Worm (Caenorhabditis elegans) whole organism, late embryonic: ENCODE results near the gene ech-9.

Experiments
- C08G9.2 ChIP-seq: sonication (generic microtip); optimal IDR thresholded peaks from 2 replicates; lab custom pipeline; 2016; ENCODE audit warnings: mild to moderate bottlenecking, missing genetic modification characterization, moderate library complexity, missing compliant biosample characterization
- F13H6.1 ChIP-seq: sonication (generic microtip); optimal IDR thresholded peaks from 2 replicates; lab custom pipeline; 2016; ENCODE audit warnings: missing genetic modification characterization, missing compliant biosample characterization
- T23F11.4 ChIP-seq: fragments of 200-800 bp; sonication (Bioruptor generic); optimal IDR thresholded peaks from 2 replicates; lab custom pipeline; 2018; ENCODE audit warnings: mild to moderate bottlenecking, missing genetic modification characterization, missing compliant biosample characterization
- ama-1 ChIP-seq: fragments of 150-350 bp; optimal IDR thresholded peaks from 2 replicates; lab custom pipeline; 2014
- ceh-14 ChIP-seq: sonication (generic microtip); optimal IDR thresholded peaks from 2 replicates; lab custom pipeline; 2016; ENCODE audit warnings: missing genotype, missing genetic modification characterization, missing compliant biosample characterization
- ceh-19 ChIP-seq: fragments of 200-800 bp; sonication (Bioruptor generic); optimal IDR thresholded peaks from 2 replicates; lab custom pipeline; 2018; ENCODE audit warnings: mild to moderate bottlenecking, missing genetic modification characterization, missing compliant biosample characterization
- ceh-24 ChIP-seq: sonication (generic microtip); optimal IDR thresholded peaks from 2 replicates; lab custom pipeline; 2016; ENCODE audit warnings: mild to moderate bottlenecking, missing genetic modification characterization, missing compliant biosample characterization
- ceh-31 ChIP-seq: sonication (generic microtip); optimal IDR thresholded peaks from 2 replicates; lab custom pipeline; 2016; ENCODE audit warnings: missing genetic modification characterization, missing compliant biosample characterization
- ceh-45 ChIP-seq: fragments of 200-800 bp; sonication (Bioruptor generic); IDR thresholded peaks from 2 replicates; pipeline ENCODE4 v1.3.6; 2022; ENCODE audit warnings: missing genetic modification reagents, missing genetic modification characterization, missing compliant biosample characterization
- ceh-48 ChIP-seq: sonication (generic microtip); optimal IDR thresholded peaks from 2 replicates; lab custom pipeline; 2016; ENCODE audit warnings: missing genetic modification characterization, inconsistent platforms, missing compliant biosample characterization
- ceh-9 ChIP-seq: sonication (generic microtip); optimal IDR thresholded peaks from 2 replicates; lab custom pipeline; 2016; ENCODE audit warnings: mild to moderate bottlenecking, missing genetic modification characterization, inconsistent platforms, missing compliant biosample characterization
- che-1 ChIP-seq: sonication (generic microtip); optimal IDR thresholded peaks from 2 replicates; lab custom pipeline; 2016; ENCODE audit warnings: mild to moderate bottlenecking, missing genetic modification characterization, missing compliant biosample characterization
- dmd-4 ChIP-seq: sonication (generic microtip); optimal IDR thresholded peaks from 2 replicates; lab custom pipeline; 2016; ENCODE audit warnings: borderline replicate concordance, missing genetic modification characterization, missing compliant biosample characterization
- dve-1 ChIP-seq: sonication (generic microtip); optimal IDR thresholded peaks from 2 replicates; lab custom pipeline; 2017; ENCODE audit warnings: antibody characterized with exemption, mild to moderate bottlenecking, missing genetic modification characterization, missing compliant biosample characterization
- elt-4 ChIP-seq: sonication (generic microtip); optimal IDR thresholded peaks from 2 replicates; lab custom pipeline; 2016; ENCODE audit warnings: missing genetic modification characterization, missing compliant biosample characterization
- ets-4 ChIP-seq: sonication (generic microtip); optimal IDR thresholded peaks from 2 replicates; lab custom pipeline; 2016; ENCODE audit warnings: missing genetic modification characterization, missing compliant biosample characterization
- fax-1 ChIP-seq: sonication (generic microtip); optimal IDR thresholded peaks from 2 replicates; lab custom pipeline; 2016; ENCODE audit warnings: missing genotype, missing genetic modification characterization, missing compliant biosample characterization
- hlh-13 ChIP-seq: fragments of 200-800 bp; sonication (Bioruptor generic); optimal IDR thresholded peaks from 2 replicates; lab custom pipeline; 2018; ENCODE audit warnings: mild to moderate bottlenecking, missing genetic modification characterization, missing compliant biosample characterization
- hlh-6 ChIP-seq: sonication (generic microtip); optimal IDR thresholded peaks from 2 replicates; lab custom pipeline; 2016; ENCODE audit warnings: missing genotype, missing genetic modification characterization, missing compliant biosample characterization
- hlh-8 ChIP-seq: sonication (generic microtip); optimal IDR thresholded peaks from 2 replicates; lab custom pipeline; 2016; ENCODE audit warnings: missing genotype, missing genetic modification characterization, missing compliant biosample characterization
- lim-6 ChIP-seq: sonication (generic microtip); optimal IDR thresholded peaks from 2 replicates; lab custom pipeline; 2016; ENCODE audit warnings: missing genetic modification characterization, missing compliant biosample characterization
- lin-11 ChIP-seq: fragments of 200-800 bp; sonication (Bioruptor generic); optimal IDR thresholded peaks from 2 replicates; lab custom pipeline; 2018; ENCODE audit warnings: mild to moderate bottlenecking, missing genetic modification characterization, missing compliant biosample characterization
- nhr-11 ChIP-seq: fragments of 150-350 bp; optimal IDR thresholded peaks from 2 replicates; lab custom pipeline; 2014; ENCODE audit warnings: missing biosample characterization, missing genetic modification characterization
- nhr-232 ChIP-seq: sonication (generic microtip); optimal IDR thresholded peaks from 2 replicates; lab custom pipeline; 2016; ENCODE audit warnings: missing genetic modification characterization, missing compliant biosample characterization
- pag-3 ChIP-seq: sonication (generic microtip); optimal IDR thresholded peaks from 2 replicates; lab custom pipeline; 2016; ENCODE audit warnings: missing compliant biosample characterization, missing genetic modification characterization, borderline replicate concordance
- pat-9 ChIP-seq: fragments of 200-800 bp; sonication (Bioruptor generic); optimal IDR thresholded peaks from 2 replicates; lab custom pipeline; 2018; ENCODE audit warnings: mild to moderate bottlenecking, missing genetic modification characterization, moderate library complexity, missing compliant biosample characterization
- pha-4 ChIP-seq: fragments of 150-350 bp; optimal IDR thresholded peaks from 2 replicates; lab custom pipeline; 2018; ENCODE audit warnings: missing biosample characterization, missing genetic modification reagents, missing genetic modification characterization
- ref-2 ChIP-seq: sonication (generic microtip); optimal IDR thresholded peaks from 2 replicates; lab custom pipeline; 2016; ENCODE audit warnings: missing genetic modification characterization, missing compliant biosample characterization
- sox-4 ChIP-seq: sonication (generic microtip); optimal IDR thresholded peaks from 2 replicates; lab custom pipeline; 2017; ENCODE audit warnings: mild to moderate bottlenecking, missing genetic modification characterization, inconsistent platforms, missing compliant biosample characterization
- syd-9 ChIP-seq: sonication (generic microtip); optimal IDR thresholded peaks from 2 replicates; lab custom pipeline; 2016; ENCODE audit warnings: mild to moderate bottlenecking, missing genetic modification characterization, moderate library complexity, missing compliant biosample characterization
- tbx-2 ChIP-seq: sonication (generic microtip); optimal IDR thresholded peaks from 2 replicates; lab custom pipeline; 2016; ENCODE audit warnings: missing genetic modification characterization, missing compliant biosample characterization
- ttx-3 ChIP-seq: sonication (generic microtip); optimal IDR thresholded peaks from 2 replicates; lab custom pipeline; 2016; ENCODE audit warnings: missing genetic modification reagents, missing genetic modification characterization, missing compliant biosample characterization
- unc-42 ChIP-seq: sonication (generic microtip); optimal IDR thresholded peaks from 2 replicates; lab custom pipeline; 2016; ENCODE audit warnings: missing genotype, missing genetic modification characterization, missing compliant biosample characterization
- unc-55 ChIP-seq: sonication (generic microtip); optimal IDR thresholded peaks from 2 replicates; lab custom pipeline; 2017; ENCODE audit warnings: missing biosample characterization, missing genetic modification reagents, missing genetic modification characterization
- unc-86 ChIP-seq: sonication (generic microtip); optimal IDR thresholded peaks from 2 replicates; lab custom pipeline; 2016; ENCODE audit warnings: missing genetic modification characterization, missing compliant biosample characterization
- zip-5 ChIP-seq: sonication (generic microtip); optimal IDR thresholded peaks from 2 replicates; lab custom pipeline; 2016; ENCODE audit warnings: missing genetic modification characterization, missing compliant biosample characterization
- ztf-16 ChIP-seq: sonication (generic microtip); optimal IDR thresholded peaks from 2 replicates; lab custom pipeline; 2017; ENCODE audit warnings: missing genetic modification characterization, missing compliant biosample characterization

ech-9 gene

ce11 chrIV:10222122-10222589, 13.0 kb downstream of the ech-9 start, which contains the start of gene C24F3.2 (continued):
- TF ChIP-seq lin-11 (tag; lab: Kevin White, UChicago) (no peak), pag-3 (tag; lab: Kevin White, UChicago) (no peak), unc-55 (no peak), ztf-16 (tag; lab: Kevin White, UChicago) (no peak), ref-2 (tag; lab: Kevin White, UChicago) (peak; percentile 68), syd-9 (peak; percentile 6), hlh-6 (tag; lab: Kevin White, UChicago) (no peak), lim-6 (tag; lab: Kevin White, UChicago) (no peak), ttx-3 (tag; lab: Kevin White, UChicago) (no peak), ceh-24 (tag; lab: Kevin White, UChicago) (no peak), tbx-2 (tag; lab: Kevin White, UChicago) (peak; percentile 30), sox-4 (no peak), elt-4 (no peak), nhr-11 (tag; lab: Kevin White, UChicago) (no peak), fax-1 (no peak), dmd-4 (tag; lab: Kevin White, UChicago) (no peak), ceh-14 (tag; lab: Kevin White, UChicago) (no peak), unc-42 (tag; lab: Kevin White, UChicago) (peak; percentile 75), unc-86 (tag; lab: Kevin White, UChicago) (no peak), hlh-8 (tag; lab: Kevin White, UChicago) (no peak), ceh-19 (GFP tag; lab: Kevin White, UChicago) (no peak), nhr-232 (tag; lab: Kevin White, UChicago) (no peak), pat-9 (tag; lab: Kevin White, UChicago) (no peak), dve-1 (tag; lab: Kevin White, UChicago) (no peak)

- no peak for TF ChIP-seq C08G9.2 (tag; lab: Kevin White, UChicago)
- TF ChIP-seq ceh-24 (tag; lab: Kevin White, UChicago), result no peak
- no peak for TF ChIP-seq ceh-9 (tag; lab: Kevin White, UChicago)
- no peak for TF ChIP-seq ceh-14 (tag; lab: Kevin White, UChicago)
- no peak for TF ChIP-seq elt-4
- no peak for TF ChIP-seq che-1 (tag; lab: Kevin White, UChicago)
- TF ChIP-seq ceh-48 (tag; lab: Kevin White, UChicago), result no peak
- TF ChIP-seq zip-5 (tag; lab: Kevin White, UChicago), result no peak
- no peak for TF ChIP-seq sox-4
- TF ChIP-seq hlh-13 (GFP tag; lab: Kevin White, UChicago), result no peak
- TF ChIP-seq nhr-11 (tag; lab: Kevin White, UChicago), result no peak
- no peak for TF ChIP-seq ama-1 (lab: Kevin White, UChicago)
- TF ChIP-seq unc-55, result no peak
- no peak for TF ChIP-seq pha-4 (tag; lab: Kevin White, UChicago)
- no peak for TF ChIP-seq ets-4
- no peak for TF ChIP-seq hlh-8 (tag; lab: Kevin White, UChicago)
- TF ChIP-seq ceh-31, result no peak
- no peak for TF ChIP-seq pag-3 (tag; lab: Kevin White, UChicago)
Measured at ce11 chrIV:10221187-10221586, 13.9 kb downstream of the ech-9 start, which contains the start of gene tram-1. Gene tram-1 (minus strand): TSS chrIV:10221287.

- no peak for TF ChIP-seq lin-11 (tag; lab: Kevin White, UChicago)
- TF ChIP-seq hlh-13 (GFP tag; lab: Kevin White, UChicago), result no peak
- TF ChIP-seq pag-3 (tag; lab: Kevin White, UChicago), result no peak
- TF ChIP-seq ceh-45 (GFP tag; lab: Robert Waterston, UW), result no peak
- TF ChIP-seq T23F11.4 (GFP tag; lab: Kevin White, UChicago), result no peak
- TF ChIP-seq che-1 (tag; lab: Kevin White, UChicago), result no peak
- TF ChIP-seq F13H6.1 (tag; lab: Kevin White, UChicago), result no peak
Measured at ce11 chrIV:10219208-10219607, 15.9 kb downstream of the ech-9 start, which contains the start of gene qns-1. Gene qns-1 (minus strand): TSS chrIV:10219308.
